Fruit fly (Drosophila melanogaster) whole organism, wandering third instar larva: ENCODE data around the gene Sym.
A peak's percentile ranks its signal among the peaks of the same experiment; 100 is the strongest.

Experiments used
- Abd-B ChIP-seq: fragments of >200 bp; optimal IDR thresholded peaks from 2 replicates; lab custom pipeline; 2017; ENCODE audit warnings: missing biosample characterization, missing genetic modification characterization
- CG32264 ChIP-seq: fragments of 200-800 bp; sonication (Bioruptor generic); optimal IDR thresholded peaks from 2 replicates; lab custom pipeline; 2016; ENCODE audit warnings: missing biosample characterization, missing genetic modification characterization
- Dfd ChIP-seq: fragments of >200 bp; optimal IDR thresholded peaks from 2 replicates; lab custom pipeline; 2017; ENCODE audit warnings: missing biosample characterization, missing genetic modification characterization
- Dif ChIP-seq: fragments of 200-275, 200-300 bp; sonication (Bioruptor generic); optimal IDR thresholded peaks from 2 replicates; lab custom pipeline; 2018; ENCODE audit warnings: missing biosample characterization, missing genetic modification characterization; ENCODE audit not compliant: partially characterized antibody
- GATAd ChIP-seq: sonication (Bioruptor generic); optimal IDR thresholded peaks from 2 replicates; lab custom pipeline; 2016; ENCODE audit warnings: missing biosample characterization, missing genetic modification characterization
- HLH106 ChIP-seq: fragments of 200-800 bp; optimal IDR thresholded peaks from 3 replicates; lab custom pipeline; 2019; ENCODE audit warnings: missing biosample characterization, mild to moderate bottlenecking, missing genetic modification characterization, moderate library complexity
- Hnf4 ChIP-seq: fragments of 200-800 bp; sonication (Bioruptor generic); optimal IDR thresholded peaks from 2 replicates; lab custom pipeline; 2016; ENCODE audit warnings: missing biosample characterization, mild to moderate bottlenecking, missing genetic modification characterization
- Hr78 ChIP-seq: fragments of >200 bp; optimal IDR thresholded peaks from 2 replicates; lab custom pipeline; 2017; ENCODE audit warnings: missing biosample characterization, missing genetic modification characterization
- Hr83 ChIP-seq: fragments of 200-300 bp; sonication (Bioruptor generic); optimal IDR thresholded peaks from 2 replicates; lab custom pipeline; 2016; ENCODE audit warnings: missing biosample characterization, mild to moderate bottlenecking, missing genetic modification characterization, moderate library complexity; ENCODE audit not compliant: poor library complexity, severe bottlenecking
- Jra ChIP-seq: sonication (Bioruptor generic); optimal IDR thresholded peaks from 2 replicates; lab custom pipeline; 2016; ENCODE audit warnings: missing biosample characterization, missing genetic modification characterization
- Mio ChIP-seq: sonication (Bioruptor generic); optimal IDR thresholded peaks from 2 replicates; lab custom pipeline; 2016; ENCODE audit warnings: missing biosample characterization, missing genetic modification characterization
- Myc ChIP-seq: fragments of >200 bp; optimal IDR thresholded peaks from 2 replicates; lab custom pipeline; 2017
- OdsH ChIP-seq: fragments of 200-800 bp; sonication (Bioruptor generic); optimal IDR thresholded peaks from 2 replicates; lab custom pipeline; 2016; ENCODE audit warnings: missing biosample characterization, mild to moderate bottlenecking, missing genetic modification characterization
- Vsx2 ChIP-seq: fragments of 200-300, 225-300 bp; sonication (Bioruptor generic); optimal IDR thresholded peaks from 2 replicates; lab custom pipeline; 2018; ENCODE audit warnings: missing biosample characterization, missing genetic modification characterization; ENCODE audit not compliant: partially characterized antibody
- brk ChIP-seq: fragments of 200-800 bp; sonication (Bioruptor generic); optimal IDR thresholded peaks from 2 replicates; lab custom pipeline; 2016; ENCODE audit warnings: missing biosample characterization, mild to moderate bottlenecking, missing genetic modification characterization
- dl ChIP-seq, 2 experiments: fragments of 175-275, 200-275 bp in 1 of 2; fragments of 200-275 bp in 1 of 2; sonication (Bioruptor generic); optimal IDR thresholded peaks; lab custom pipeline; 2018; ENCODE audit warnings: mild to moderate bottlenecking in 2 of 2, missing biosample characterization in 2 of 2, missing genetic modification characterization in 2 of 2, moderate library complexity in 2 of 2; ENCODE audit not compliant: partially characterized antibody in 2 of 2, insufficient read depth in 1 of 2
- dsf ChIP-seq: sonication (Bioruptor generic); optimal IDR thresholded peaks from 2 replicates; lab custom pipeline; 2016; ENCODE audit warnings: missing biosample characterization, missing genetic modification characterization, borderline replicate concordance
- ey ChIP-seq: fragments of 200-800 bp; sonication (Bioruptor generic); optimal IDR thresholded peaks from 2 replicates; lab custom pipeline; 2016; ENCODE audit warnings: missing biosample characterization, missing genetic modification characterization
- foxo ChIP-seq, 2 experiments: fragments of 200-800 bp; sonication (Bioruptor generic); optimal IDR thresholded peaks; 2 replicates in 1 of 2; 3 replicates in 1 of 2; lab custom pipeline; 2016 to 2017; ENCODE audit warnings: missing biosample characterization in 2 of 2, missing genetic modification characterization in 2 of 2
- fru ChIP-seq: fragments of 200-800 bp; sonication (Bioruptor generic); optimal IDR thresholded peaks from 3 replicates; lab custom pipeline; 2016; ENCODE audit warnings: missing biosample characterization, mild to moderate bottlenecking, missing genetic modification characterization
- h ChIP-seq: fragments of 200-800 bp; sonication (Bioruptor generic); optimal IDR thresholded peaks from 3 replicates; lab custom pipeline; 2016; ENCODE audit warnings: missing biosample characterization, mild to moderate bottlenecking, missing genetic modification characterization
- jim ChIP-seq: fragments of 175-275, 200-325 bp; sonication (Bioruptor generic); optimal IDR thresholded peaks from 2 replicates; lab custom pipeline; 2016; ENCODE audit warnings: missing biosample characterization, mild to moderate bottlenecking, missing genetic modification characterization
- lola ChIP-seq: fragments of >200 bp; optimal IDR thresholded peaks from 2 replicates; lab custom pipeline; 2017; ENCODE audit warnings: missing biosample characterization, missing genetic modification characterization
- pan ChIP-seq: fragments of >200 bp; optimal IDR thresholded peaks from 2 replicates; lab custom pipeline; 2017
- sage ChIP-seq: fragments of 200-800 bp; sonication (Bioruptor generic); optimal IDR thresholded peaks from 2 replicates; lab custom pipeline; 2016; ENCODE audit warnings: missing biosample characterization, mild to moderate bottlenecking, missing genetic modification characterization
- sv ChIP-seq: fragments of 200-800 bp; sonication (Bioruptor generic); optimal IDR thresholded peaks from 3 replicates; lab custom pipeline; 2016; ENCODE audit warnings: missing biosample characterization, missing genetic modification characterization
- tai ChIP-seq: sonication (Bioruptor generic); optimal IDR thresholded peaks from 2 replicates; lab custom pipeline; 2016; ENCODE audit warnings: missing biosample characterization, missing genetic modification characterization
- woc ChIP-seq: sonication (Bioruptor generic); optimal IDR thresholded peaks from 2 replicates; lab custom pipeline; 2016; ENCODE audit warnings: missing biosample characterization, mild to moderate bottlenecking, missing genetic modification characterization

Gene Sym

dm6 chr3R:5704982-5705381 lies 37.3 kb downstream of the Sym start:
- TF ChIP-seq Myc (lab: Kevin White, UChicago) (peak; percentile 46), Mio (GFP tag; lab: Kevin White, UChicago) (no peak)

DNA sequence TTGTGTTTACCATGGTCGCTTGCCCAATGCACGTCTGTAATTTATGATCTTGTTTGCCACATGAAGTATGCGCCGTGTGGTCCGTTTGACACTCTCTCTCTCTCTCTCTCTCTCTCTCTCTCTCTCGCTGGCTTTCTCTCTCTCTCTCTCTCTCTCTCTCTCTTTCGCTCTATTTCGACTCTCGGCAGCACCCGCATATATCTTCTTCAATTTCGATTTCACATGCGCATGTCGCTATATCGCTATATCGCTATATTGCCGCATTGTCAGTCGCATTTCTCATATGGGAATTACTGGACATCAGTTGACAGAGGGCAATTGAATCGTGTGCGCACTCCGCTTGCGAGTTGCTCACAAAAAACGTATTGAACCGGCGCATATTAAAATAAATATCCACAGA lies 41.2 kb downstream of the Sym start:
- TF ChIP-seq dl (GFP tag; optimal IDR thresholded peaks at IDR 0.05; lab: Kevin White, UChicago; ENCODE audit: insufficient read depth in 1 of 2, partially characterized antibody in 2 of 2) = peak in 1 of 2 experiments; percentile 32
- peak; percentile 48 for TF ChIP-seq Dif (GFP tag; lab: Kevin White, UChicago)
- no peak for TF ChIP-seq ey (GFP tag; lab: Kevin White, UChicago)

DNA sequence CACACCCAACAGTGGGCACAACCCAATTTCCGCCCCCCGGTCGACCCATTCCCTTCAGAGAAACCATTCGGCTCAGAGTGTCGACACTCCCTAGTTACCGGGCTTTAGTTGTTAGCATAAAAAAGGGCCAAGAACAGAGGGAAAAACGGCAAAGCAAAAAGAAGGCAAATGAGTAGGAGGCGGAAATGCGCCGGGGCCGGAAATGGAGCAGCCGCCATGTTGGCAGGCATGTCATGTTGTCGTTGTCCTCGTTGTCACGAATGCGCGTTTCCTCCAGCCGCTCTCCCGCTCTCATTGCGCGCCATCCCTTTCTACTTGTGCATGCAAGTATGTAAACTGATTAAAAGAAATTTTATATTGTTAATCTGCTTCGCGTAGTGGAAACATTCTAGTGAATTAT lies 45.9 kb downstream of the Sym start:
- TF ChIP-seq GATAd (GFP tag; lab: Kevin White, UChicago) (no peak), Mio (GFP tag; lab: Kevin White, UChicago) (no peak), HLH106 (tag; lab: Kevin White, UChicago) (no peak), sv (GFP tag; lab: Kevin White, UChicago) (no peak), h (GFP tag; lab: Kevin White, UChicago) (no peak), Dfd (GFP tag; lab: Kevin White, UChicago) (no peak), woc (GFP tag; lab: Kevin White, UChicago) (no peak), Hr78 (GFP tag; lab: Kevin White, UChicago) (no peak), brk (no peak), lola (GFP tag; lab: Kevin White, UChicago) (no peak), fru (GFP tag; lab: Kevin White, UChicago) (no peak)
- TF ChIP-seq, all 38 proteins: peak for 0

DNA sequence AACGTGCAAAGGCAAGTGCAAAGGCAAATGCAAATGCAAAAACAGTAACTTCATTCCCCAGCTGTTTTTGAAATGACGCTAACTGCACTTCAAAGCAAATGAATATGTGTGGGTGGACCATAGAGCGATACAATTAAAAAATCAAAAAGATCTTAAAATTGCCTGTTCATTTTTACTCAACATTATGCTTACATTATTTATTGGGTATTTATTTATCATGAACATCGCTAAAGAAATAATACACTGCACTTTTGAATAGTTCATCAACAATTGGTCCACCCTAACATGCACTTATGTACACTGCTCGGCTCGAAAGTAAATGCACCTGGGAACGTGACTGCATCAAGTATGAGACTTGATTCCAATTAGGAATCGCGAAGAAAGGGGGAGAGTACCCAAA lies 47.8 kb downstream of the Sym start:
- TF ChIP-seq h (GFP tag; lab: Kevin White, UChicago) = peak; percentile 6
- no peak for TF ChIP-seq brk
- no peak for TF ChIP-seq fru (GFP tag; lab: Kevin White, UChicago)
- no peak for TF ChIP-seq Hr78 (GFP tag; lab: Kevin White, UChicago)
- TF ChIP-seq, all 38 proteins: peak for 1

DNA sequence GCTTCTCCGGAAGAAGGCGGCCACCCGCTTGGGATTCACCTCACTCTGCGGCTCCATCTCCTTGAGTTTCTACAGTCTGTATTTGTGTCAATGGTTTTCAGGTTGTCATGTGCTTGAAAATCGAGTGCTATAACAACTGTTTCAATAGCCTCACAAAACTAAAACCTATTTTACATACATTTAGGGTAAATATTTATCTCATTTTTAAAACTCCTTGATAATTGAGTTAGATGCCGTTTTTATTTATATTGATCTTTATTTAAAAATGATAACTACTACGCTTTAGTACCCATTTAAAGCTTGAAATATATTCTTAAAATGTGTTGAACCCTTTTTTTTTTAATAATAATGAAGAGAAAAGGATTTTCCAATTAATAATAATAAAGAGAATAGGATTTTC lies 49.1 kb downstream of the Sym start, which contains the start of gene CG2104:
CG2104 (minus strand) TSS at position 101 of the 400 bp plus-strand sequence.
- TF ChIP-seq h (GFP tag; lab: Kevin White, UChicago) = no peak
- no peak for TF ChIP-seq dsf (GFP tag; lab: Kevin White, UChicago)
- TF ChIP-seq woc (GFP tag; lab: Kevin White, UChicago) = no peak
- no peak for TF ChIP-seq Hr78 (GFP tag; lab: Kevin White, UChicago)
- no peak for TF ChIP-seq tai (GFP tag; lab: Kevin White, UChicago)
- no peak for TF ChIP-seq sage (GFP tag; lab: Kevin White, UChicago)
- no peak for TF ChIP-seq Hnf4 (GFP tag; lab: Kevin White, UChicago)
- no peak for TF ChIP-seq foxo (GFP tag; optimal IDR thresholded peaks at IDR 0.05; lab: Kevin White, UChicago)
- TF ChIP-seq pan = no peak
- no peak for TF ChIP-seq Myc (lab: Kevin White, UChicago)
- no peak for TF ChIP-seq Hr83
- no peak for TF ChIP-seq ey (GFP tag; lab: Kevin White, UChicago)
- TF ChIP-seq Abd-B = no peak
- TF ChIP-seq Vsx2 (GFP tag; lab: Kevin White, UChicago) = no peak

dm6 chr3R:5691042-5691441 lies 51.2 kb downstream of the Sym start:
- TF ChIP-seq Jra (GFP tag; lab: Kevin White, UChicago) (no peak), sv (GFP tag; lab: Kevin White, UChicago) (no peak), Abd-B (no peak), fru (GFP tag; lab: Kevin White, UChicago) (no peak), woc (GFP tag; lab: Kevin White, UChicago) (no peak), Mio (GFP tag; lab: Kevin White, UChicago) (no peak), brk (no peak), Dif (GFP tag; lab: Kevin White, UChicago) (no peak), jim (GFP tag; lab: Kevin White, UChicago) (no peak), OdsH (no peak)

dm6 chr3R:5689626-5690025 lies 52.6 kb downstream of the Sym start:
- TF ChIP-seq foxo (GFP tag; optimal IDR thresholded peaks at IDR 0.05; lab: Kevin White, UChicago) (no peak), Dfd (GFP tag; lab: Kevin White, UChicago) (peak; percentile 61), Jra (GFP tag; lab: Kevin White, UChicago) (no peak), GATAd (GFP tag; lab: Kevin White, UChicago) (no peak), h (GFP tag; lab: Kevin White, UChicago) (no peak), CG32264 (GFP tag; lab: Kevin White, UChicago) (no peak), lola (GFP tag; lab: Kevin White, UChicago) (no peak)
